Fruit fly (Drosophila melanogaster) whole organism, pupa: ENCODE data around the gene POLDIP2.

ENCODE experiments used
- CG10348 ChIP-seq: fragments of 200-800 bp; sonication (Bioruptor generic); IDR thresholded peaks from 2 replicates; pipeline ENCODE4 v1.3.6; 2022; ENCODE audit warnings: missing biosample characterization, missing genetic modification characterization
- CG12605 ChIP-seq: fragments of 200-800 bp; sonication (Bioruptor generic); IDR thresholded peaks from 2 replicates; pipeline ENCODE4 v1.3.6; 2022; ENCODE audit warnings: missing biosample characterization, missing genetic modification characterization
- CG32121 ChIP-seq: fragments of 200-800 bp; sonication (Bioruptor generic); IDR thresholded peaks from 2 replicates; pipeline ENCODE4 v1.3.6; 2022; ENCODE audit warnings: missing biosample characterization, missing genetic modification characterization
- Pif1B ChIP-seq: fragments of 200-800 bp; sonication (Bioruptor generic); optimal IDR thresholded peaks from 3 replicates; lab custom pipeline; 2016; ENCODE audit warnings: missing biosample characterization, missing genetic modification characterization
- rn ChIP-seq: fragments of 200-800 bp; sonication (Bioruptor generic); IDR thresholded peaks from 2 replicates; pipeline ENCODE4 v1.3.6; 2022; ENCODE audit warnings: missing biosample characterization, missing genetic modification characterization

- no peak for TF ChIP-seq rn (GFP tag; lab: Robert Waterston, UW)
- no peak for TF ChIP-seq CG12605 (GFP tag; lab: Robert Waterston, UW)
- TF ChIP-seq CG10348, result no peak
- TF ChIP-seq CG32121 (GFP tag; lab: Robert Waterston, UW), result peak; percentile 44; the same call in 1 of the 2 replicates
- TF ChIP-seq Pif1B (GFP tag; lab: Kevin White, UChicago), result no peak
These were observed 49.7 kb downstream of the POLDIP2 start, which contains the start of gene Itpr for dm6 chr3R:5517002-5517875.
